Fruit fly (Drosophila melanogaster) whole organism, embryonic: ENCODE data around the gene CG32829.

ENCODE experiments used
- CG3407 ChIP-seq: fragments of 200-800 bp; sonication (Bioruptor generic); optimal IDR thresholded peaks from 2 replicates; lab custom pipeline; 2018; ENCODE audit warnings: missing biosample characterization, mild to moderate bottlenecking, missing genetic modification characterization
- CG6854 ChIP-seq: fragments of 200-800 bp; sonication (Bioruptor generic); optimal IDR thresholded peaks from 3 replicates; lab custom pipeline; 2017; ENCODE audit warnings: missing biosample characterization, mild to moderate bottlenecking, missing genetic modification characterization
- Lpt ChIP-seq: fragments of >200 bp; optimal IDR thresholded peaks from 2 replicates; lab custom pipeline; 2018; ENCODE audit warnings: missing biosample characterization, missing genetic modification characterization
- Ssrp ChIP-seq: fragments of 200-800 bp; sonication (Bioruptor generic); optimal IDR thresholded peaks from 2 replicates; lab custom pipeline; 2018; ENCODE audit warnings: missing biosample characterization, mild to moderate bottlenecking, missing genetic modification characterization, moderate library complexity
- cad ChIP-seq: fragments of >200 bp; optimal IDR thresholded peaks from 2 replicates; lab custom pipeline; 2017; ENCODE audit warnings: missing biosample characterization, missing genetic modification characterization
- dysf ChIP-seq: fragments of 200-800 bp; sonication (Bioruptor generic); IDR thresholded peaks from 3 replicates; pipeline ENCODE4 v1.3.6; 2022; ENCODE audit warnings: missing biosample characterization, missing genetic modification characterization
- gsb-n ChIP-seq: fragments of 200-800 bp; sonication (Bioruptor generic); optimal IDR thresholded peaks from 3 replicates; lab custom pipeline; 2018; ENCODE audit warnings: missing biosample characterization, mild to moderate bottlenecking, missing genetic modification characterization
- hkb ChIP-seq, 2 experiments: fragments of 200-800 bp in 1 of 2; fragments of >200 bp in 1 of 2; sonication (Bioruptor generic) in 1 of 2; IDR thresholded peaks in 1 of 2; optimal IDR thresholded peaks in 1 of 2; 2 replicates each; pipeline versions ENCODE4 v1.3.6 to Lab custom; 2017 to 2022; ENCODE audit warnings: missing biosample characterization in 1 of 2, missing genetic modification characterization in 1 of 2
- kay ChIP-seq: fragments of 200-800 bp; sonication (Bioruptor generic); optimal IDR thresholded peaks from 2 replicates; lab custom pipeline; 2016; ENCODE audit warnings: missing biosample characterization, missing genetic modification characterization
- pros ChIP-seq: fragments of 200-800 bp; sonication (Bioruptor generic); optimal IDR thresholded peaks from 3 replicates; lab custom pipeline; 2019; ENCODE audit warnings: missing biosample characterization, mild to moderate bottlenecking, missing genetic modification characterization, moderate library complexity
- run ChIP-seq: fragments of 200-800 bp; sonication (Bioruptor generic); optimal IDR thresholded peaks from 3 replicates; lab custom pipeline; 2018; ENCODE audit warnings: missing biosample characterization, mild to moderate bottlenecking, missing genetic modification characterization
- wor ChIP-seq: fragments of 200-800 bp; sonication (Bioruptor generic); IDR thresholded peaks from 2 replicates; pipeline ENCODE4 v1.3.6; 2022; ENCODE audit warnings: missing biosample characterization, missing genetic modification characterization

dm6 chr2L:6939698-6940097, 23.5 kb upstream of the CG32829 start:
- no peak for TF ChIP-seq run
- TF ChIP-seq pros: no peak
- no peak for TF ChIP-seq Lpt (GFP tag; lab: Kevin White, UChicago)
- TF ChIP-seq hkb (optimal IDR thresholded peaks at IDR 0.05; lab: Kevin White, UChicago): no peak
- no peak for TF ChIP-seq hkb (GFP tag; IDR thresholded peaks at IDR 0.05; lab: Robert Waterston, UW)
- no peak for TF ChIP-seq gsb-n (tag; lab: Kevin White, UChicago)
- no peak for TF ChIP-seq dysf
- TF ChIP-seq CG6854: no peak
- no peak for TF ChIP-seq kay (GFP tag; lab: Kevin White, UChicago)
- TF ChIP-seq cad: no peak
- TF ChIP-seq Ssrp (tag; lab: Kevin White, UChicago): no peak
- TF ChIP-seq CG3407: no peak
- no peak for TF ChIP-seq wor (GFP tag; lab: Robert Waterston, UW)
